Fruit fly (Drosophila melanogaster) whole organism, adult: Measurements from ENCODE around the gene Ada1-2.

ENCODE experiments used
- CG12768 ChIP-seq: fragments of 200-800 bp; sonication (Bioruptor generic); optimal IDR thresholded peaks from 2 replicates; lab custom pipeline; 2017; ENCODE audit warnings: missing biosample characterization, missing genetic modification characterization, mild to moderate bottlenecking, moderate library complexity, missing genetic modification reagents
- CG1620 ChIP-seq: fragments of 200-800 bp; sonication (Bioruptor generic); optimal IDR thresholded peaks from 2 replicates; lab custom pipeline; 2016; ENCODE audit warnings: missing biosample characterization, missing genetic modification characterization
- CG7045 ChIP-seq: fragments of 200-800 bp; sonication (Bioruptor generic); optimal IDR thresholded peaks from 2 replicates; lab custom pipeline; 2017; ENCODE audit warnings: missing biosample characterization, mild to moderate bottlenecking, missing genetic modification characterization
- CG7101 ChIP-seq: fragments of 200-800 bp; sonication (Bioruptor generic); optimal IDR thresholded peaks from 2 replicates; lab custom pipeline; 2018; ENCODE audit warnings: missing biosample characterization, mild to moderate bottlenecking, missing genetic modification characterization, moderate library complexity
- Clk ChIP-seq: fragments of 200-800 bp; sonication (Bioruptor generic); optimal IDR thresholded peaks from 2 replicates; lab custom pipeline; 2017; ENCODE audit warnings: missing biosample characterization, missing genetic modification characterization
- Hr96 ChIP-seq: fragments of 200-800 bp; sonication (Bioruptor generic); optimal IDR thresholded peaks from 2 replicates; lab custom pipeline; 2016; ENCODE audit warnings: missing biosample characterization, missing genetic modification characterization
- bab1 ChIP-seq: fragments of 200-800 bp; sonication (Bioruptor generic); optimal IDR thresholded peaks from 3 replicates; lab custom pipeline; 2019; ENCODE audit warnings: missing biosample characterization, mild to moderate bottlenecking, missing genetic modification characterization, moderate library complexity
- cnc ChIP-seq, 2 experiments: fragments of >200 bp; optimal IDR thresholded peaks; 2 replicates each; lab custom pipeline; 2017
- kay ChIP-seq: fragments of 200-800 bp; sonication (Bioruptor generic); peaks from one replicate; lab custom pipeline; 2016; ENCODE audit warnings: missing biosample characterization, missing genetic modification characterization, borderline replicate concordance
- pad ChIP-seq: fragments of 200-800 bp; sonication (Bioruptor generic); optimal IDR thresholded peaks from 3 replicates; lab custom pipeline; 2017; ENCODE audit warnings: missing biosample characterization, missing genetic modification characterization, mild to moderate bottlenecking, moderate library complexity, missing genetic modification reagents

dm6 chr2L:12028102-12028501, 35.4 kb downstream of the Ada1-2 start:
- TF ChIP-seq CG7045 (GFP tag; lab: Kevin White, UChicago) (no peak), pad (GFP tag; lab: Kevin White, UChicago) (no peak), kay (no peak), CG1620 (GFP tag; lab: Kevin White, UChicago) (no peak), CG12768 (GFP tag; lab: Kevin White, UChicago) (no peak), CG7101 (tag; lab: Kevin White, UChicago) (no peak), bab1 (no peak), cnc (optimal IDR thresholded peaks at IDR 0.05; lab: Kevin White, UChicago) (no peak), Clk (no peak), Hr96 (GFP tag; lab: Kevin White, UChicago) (no peak)
